Worm (Caenorhabditis elegans) whole organism, L3 larva: Measurements from ENCODE around the gene srab-21.
A peak's percentile ranks its signal among the peaks of the same experiment; 100 is the strongest.

Experiments
- R02D3.7 ChIP-seq: fragments of 150-350 bp; optimal IDR thresholded peaks from 2 replicates; lab custom pipeline; 2014; ENCODE audit warnings: missing biosample characterization, missing genetic modification characterization
- ZK546.5 ChIP-seq: sonication (generic microtip); optimal IDR thresholded peaks from 2 replicates; lab custom pipeline; 2017; ENCODE audit warnings: missing biosample characterization, missing genetic modification characterization
- ama-1 ChIP-seq: fragments of 150-350 bp; optimal IDR thresholded peaks from 2 replicates; lab custom pipeline; 2018
- ceh-16 ChIP-seq: sonication (generic microtip); optimal IDR thresholded peaks from 2 replicates; lab custom pipeline; 2017; ENCODE audit warnings: missing biosample characterization, missing genetic modification characterization
- ceh-28 ChIP-seq: fragments of 150-350 bp; optimal IDR thresholded peaks from 2 replicates; lab custom pipeline; 2014; ENCODE audit warnings: missing biosample characterization, missing genetic modification reagents, missing genetic modification characterization
- ceh-82 ChIP-seq: fragments of 150-350 bp; optimal IDR thresholded peaks from 2 replicates; lab custom pipeline; 2014; ENCODE audit warnings: missing biosample characterization, missing genetic modification characterization
- ceh-9 ChIP-seq: sonication (generic microtip); optimal IDR thresholded peaks from 2 replicates; lab custom pipeline; 2018; ENCODE audit warnings: missing biosample characterization, missing genetic modification characterization
- daf-12 ChIP-seq: fragments of 150-350 bp; optimal IDR thresholded peaks from 2 replicates; lab custom pipeline; 2014; ENCODE audit warnings: missing biosample characterization, missing genetic modification reagents, missing genetic modification characterization
- egl-27 ChIP-seq: sonication (generic microtip); optimal IDR thresholded peaks from 4 replicates; lab custom pipeline; 2017; ENCODE audit warnings: missing biosample characterization, missing genetic modification reagents, missing genetic modification characterization
- elt-1 ChIP-seq: fragments of 150-350 bp; optimal IDR thresholded peaks from 2 replicates; lab custom pipeline; 2014; ENCODE audit warnings: missing biosample characterization, missing genetic modification characterization
- elt-2 ChIP-seq: sonication (generic microtip); optimal IDR thresholded peaks from 2 replicates; lab custom pipeline; 2016; ENCODE audit warnings: missing genetic modification reagents, mild to moderate bottlenecking, missing genetic modification characterization, missing compliant biosample characterization
- elt-3 ChIP-seq, 3 experiments: fragments of 150-350 bp in 1 of 3; sonication (generic microtip) in 2 of 3; optimal IDR thresholded peaks; 2 replicates in 2 of 3; 4 replicates in 1 of 3; lab custom pipeline; 2014 to 2017; ENCODE audit warnings: missing biosample characterization in 3 of 3, missing genetic modification characterization in 3 of 3
- eor-1 ChIP-seq, 2 experiments: fragments of 150-350 bp; optimal IDR thresholded peaks; 2 replicates each; lab custom pipeline; 2014 to 2018; ENCODE audit warnings: missing biosample characterization in 2 of 2, missing genetic modification characterization in 2 of 2
- fkh-10 ChIP-seq: sonication (generic microtip); optimal IDR thresholded peaks from 2 replicates; lab custom pipeline; 2017; ENCODE audit warnings: missing biosample characterization, missing genetic modification reagents, missing genetic modification characterization
- fkh-2 ChIP-seq: fragments of 150-350 bp; optimal IDR thresholded peaks from 2 replicates; lab custom pipeline; 2014; ENCODE audit warnings: missing biosample characterization, missing genetic modification reagents, missing genetic modification characterization
- jun-1 ChIP-seq: fragments of 150-350 bp; optimal IDR thresholded peaks from 2 replicates; lab custom pipeline; 2014; ENCODE audit warnings: missing biosample characterization, missing genetic modification reagents, missing genetic modification characterization
- lin-15B ChIP-seq: fragments of 150-350 bp; optimal IDR thresholded peaks from 2 replicates; lab custom pipeline; 2014; ENCODE audit warnings: missing biosample characterization, missing genetic modification characterization
- lin-39 ChIP-seq: fragments of 150-350 bp; optimal IDR thresholded peaks from 2 replicates; lab custom pipeline; 2018; ENCODE audit warnings: missing biosample characterization, missing genetic modification reagents, missing genetic modification characterization
- mml-1 ChIP-seq: fragments of 150-350 bp; sonication (generic microtip); optimal IDR thresholded peaks from 3 replicates; lab custom pipeline; 2014; ENCODE audit warnings: missing biosample characterization, missing genetic modification characterization
- nfya-1 ChIP-seq: sonication (generic microtip); optimal IDR thresholded peaks from 2 replicates; lab custom pipeline; 2017; ENCODE audit warnings: missing genetic modification characterization, mild to moderate bottlenecking, missing compliant biosample characterization, antibody characterized with exemption, moderate library complexity; ENCODE audit not compliant: insufficient read depth
- nhr-12 ChIP-seq: fragments of 150-350 bp; optimal IDR thresholded peaks from 2 replicates; lab custom pipeline; 2014; ENCODE audit warnings: missing biosample characterization, missing genetic modification characterization
- nhr-23 ChIP-seq: fragments of 150-350 bp; optimal IDR thresholded peaks from 2 replicates; lab custom pipeline; 2014; ENCODE audit warnings: missing biosample characterization, missing genetic modification reagents, missing genetic modification characterization
- nhr-237 ChIP-seq: fragments of 150-350 bp; optimal IDR thresholded peaks from 2 replicates; lab custom pipeline; 2014; ENCODE audit warnings: missing biosample characterization, missing genetic modification characterization
- nhr-25 ChIP-seq: sonication (generic microtip); optimal IDR thresholded peaks from 2 replicates; lab custom pipeline; 2017; ENCODE audit warnings: missing biosample characterization, missing genetic modification characterization
- nhr-28 ChIP-seq: fragments of 150-350 bp; optimal IDR thresholded peaks from 2 replicates; lab custom pipeline; 2014; ENCODE audit warnings: missing biosample characterization, missing genetic modification characterization
- nhr-43 ChIP-seq: sonication (generic microtip); optimal IDR thresholded peaks from 2 replicates; lab custom pipeline; 2016; ENCODE audit warnings: mild to moderate bottlenecking, missing genetic modification characterization, missing compliant biosample characterization; ENCODE audit not compliant: poor library complexity, severe bottlenecking
- nhr-67 ChIP-seq: fragments of 150-350 bp; optimal IDR thresholded peaks from 2 replicates; lab custom pipeline; 2014; ENCODE audit warnings: missing biosample characterization, missing genetic modification characterization
- nhr-76 ChIP-seq: fragments of 150-350 bp; sonication (generic microtip); optimal IDR thresholded peaks from 5 replicates; lab custom pipeline; 2014; ENCODE audit warnings: missing biosample characterization, missing genetic modification characterization
- pha-4 ChIP-seq: fragments of 150-350 bp; optimal IDR thresholded peaks from 2 replicates; lab custom pipeline; 2014; ENCODE audit warnings: missing biosample characterization, missing genetic modification reagents, missing genetic modification characterization
- pqm-1 ChIP-seq: fragments of 150-350 bp; optimal IDR thresholded peaks from 2 replicates; lab custom pipeline; 2017; ENCODE audit warnings: missing biosample characterization, missing genetic modification characterization, inconsistent platforms
- skn-1 ChIP-seq: fragments of 150-350 bp; optimal IDR thresholded peaks from 2 replicates; lab custom pipeline; 2014; ENCODE audit warnings: missing biosample characterization, missing genetic modification characterization
- snpc-4 ChIP-seq: fragments of 150-350 bp; optimal IDR thresholded peaks from 2 replicates; lab custom pipeline; 2014; ENCODE audit warnings: missing biosample characterization, missing genetic modification characterization
- unc-39 ChIP-seq: sonication (generic microtip); optimal IDR thresholded peaks from 4 replicates; lab custom pipeline; 2017; ENCODE audit warnings: missing biosample characterization, missing genetic modification characterization
- unc-62 ChIP-seq: fragments of 150-350 bp; sonication (generic microtip); optimal IDR thresholded peaks from 4 replicates; lab custom pipeline; 2014; ENCODE audit warnings: missing biosample characterization, missing genetic modification reagents, missing genetic modification characterization
- zag-1 ChIP-seq: fragments of 150-350 bp; optimal IDR thresholded peaks from 2 replicates; lab custom pipeline; 2014; ENCODE audit warnings: missing biosample characterization, missing genetic modification characterization
- ztf-11 ChIP-seq: fragments of 150-350 bp; optimal IDR thresholded peaks from 2 replicates; lab custom pipeline; 2014; ENCODE audit warnings: missing biosample characterization, missing genetic modification characterization

Gene srab-21

ce11 chrV:3391005-3391404 is 33.2 kb downstream of the srab-21 start (continued):
- TF ChIP-seq R02D3.7 (tag; lab: Kevin White, UChicago) (peak; percentile 13), snpc-4 (tag; lab: Kevin White, UChicago) (peak; percentile 69), elt-1 (peak; percentile 64), daf-12 (tag; lab: Kevin White, UChicago) (no peak), nhr-237 (tag; lab: Kevin White, UChicago) (no peak), ceh-28 (peak; percentile 31), elt-3 (tag; optimal IDR thresholded peaks at IDR 0.05; lab: Kevin White, UChicago) (no peak), skn-1 (tag; lab: Kevin White, UChicago) (no peak), ceh-82 (tag; lab: Kevin White, UChicago) (no peak), egl-27 (tag; lab: Kevin White, UChicago) (no peak), ZK546.5 (tag; lab: Kevin White, UChicago) (no peak), nhr-76 (peak; percentile 29), nhr-25 (peak; percentile 98), pha-4 (tag; lab: Kevin White, UChicago) (no peak), elt-2 (peak; percentile 52), ceh-16 (tag; lab: Kevin White, UChicago) (no peak), lin-15B (peak; percentile 67), unc-39 (tag; lab: Kevin White, UChicago) (no peak), nhr-43 (peak; percentile 94), eor-1 (tag; optimal IDR thresholded peaks at IDR 0.05; lab: Kevin White, UChicago) (no peak), nhr-12 (tag; lab: Kevin White, UChicago) (no peak), lin-39 (tag; lab: Kevin White, UChicago) (peak; percentile 43), unc-62 (GFP tag; lab: Kevin White, UChicago) (peak; percentile 26), ama-1 (lab: Kevin White, UChicago) (no peak), ztf-11 (tag; lab: Kevin White, UChicago) (no peak), ceh-9 (no peak), fkh-2 (tag; lab: Kevin White, UChicago) (no peak)

DNA sequence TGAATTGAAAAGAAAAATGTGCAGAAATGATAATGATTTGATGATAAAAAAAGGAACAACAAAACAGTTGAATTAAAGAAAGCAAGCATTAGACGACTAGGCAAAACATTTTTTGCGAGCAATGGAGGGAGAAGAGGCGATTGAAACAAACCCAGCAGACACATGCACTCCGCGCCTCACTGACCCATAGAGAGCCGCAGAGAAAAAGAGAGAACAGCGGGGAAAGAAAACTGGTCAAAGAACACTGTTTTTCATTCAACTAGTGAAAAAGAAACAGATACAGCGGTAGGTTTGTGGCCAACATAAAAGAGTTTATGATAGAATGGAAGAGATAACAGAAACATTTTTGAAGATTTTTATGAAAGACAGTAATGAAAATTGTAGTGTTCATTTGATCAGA is 35.9 kb downstream of the srab-21 start:
- TF ChIP-seq pqm-1 (tag; lab: Kevin White, UChicago) (peak; percentile 62), nhr-23 (tag; lab: Kevin White, UChicago) (peak; percentile 31), lin-39 (tag; lab: Kevin White, UChicago) (peak; percentile 3), nfya-1 (tag; lab: Kevin White, UChicago) (no peak), ceh-28 (peak; percentile 36), nhr-237 (tag; lab: Kevin White, UChicago) (no peak), elt-3 (tag; optimal IDR thresholded peaks at IDR 0.05; lab: Kevin White, UChicago) (no peak), elt-2 (peak; percentile 64), jun-1 (tag; lab: Kevin White, UChicago) (peak; percentile 17)
- TF ChIP-seq, all 47 proteins: peak for 6

ce11 chrV:3376973-3377372 is 47.3 kb downstream of the srab-21 start, which contains the start of gene srbc-2:
TSS of gene srbc-2 (minus strand) at chrV:3377073.
- TF ChIP-seq lin-15B = no peak
- TF ChIP-seq zag-1 (tag; lab: Kevin White, UChicago) = no peak
- no peak for TF ChIP-seq ama-1 (lab: Kevin White, UChicago)
- TF ChIP-seq ceh-28 = no peak
- TF ChIP-seq fkh-10 (GFP tag; lab: Kevin White, UChicago) = no peak
- no peak for TF ChIP-seq jun-1 (tag; lab: Kevin White, UChicago)
- TF ChIP-seq nhr-67 = no peak
- no peak for TF ChIP-seq ceh-16 (tag; lab: Kevin White, UChicago)
- no peak for TF ChIP-seq lin-39 (tag; lab: Kevin White, UChicago)
- no peak for TF ChIP-seq nhr-28
- no peak for TF ChIP-seq mml-1 (tag; lab: Kevin White, UChicago)
- no peak for TF ChIP-seq ceh-9
- no peak for TF ChIP-seq daf-12 (tag; lab: Kevin White, UChicago)
- TF ChIP-seq nhr-237 (tag; lab: Kevin White, UChicago) = no peak
- no peak for TF ChIP-seq nhr-76
- TF ChIP-seq elt-1 = no peak
- TF ChIP-seq R02D3.7 (tag; lab: Kevin White, UChicago) = no peak
- no peak for TF ChIP-seq nhr-43
